Worm (Caenorhabditis elegans): ENCODE results near the gene F44D12.19.

- no peak for TF ChIP-seq snpc-4 (tag; optimal IDR thresholded peaks at IDR 0.05)
- TF ChIP-seq unc-120 (tag; optimal IDR thresholded peaks at IDR 0.05; ENCODE audit: poor library complexity, severe bottlenecking) = no peak
Measured at ce11 chrIV:10007758-10008157, 13.6 kb upstream of the F44D12.19 start.
